Worm (Caenorhabditis elegans) whole organism, L1 larva: ENCODE measurements around the gene F14E5.2.
A peak's percentile ranks its signal among the peaks of the same experiment; 100 is the strongest.

Experiments used
- ceh-90 ChIP-seq: sonication (generic microtip); optimal IDR thresholded peaks from 2 replicates; lab custom pipeline; 2016; ENCODE audit warnings: missing genetic modification characterization, missing compliant biosample characterization
- egl-27 ChIP-seq, 2 experiments: fragments of 150-350 bp in 1 of 2; sonication (generic microtip); optimal IDR thresholded peaks; 3 replicates each; lab custom pipeline; 2017 to 2018; ENCODE audit warnings: missing biosample characterization in 2 of 2, missing genetic modification characterization in 2 of 2, missing genetic modification reagents in 2 of 2
- elt-2 ChIP-seq: sonication (generic microtip); optimal IDR thresholded peaks from 2 replicates; lab custom pipeline; 2016; ENCODE audit warnings: missing genetic modification characterization, mild to moderate bottlenecking, inconsistent platforms, missing compliant biosample characterization, missing genetic modification reagents
- lin-13 ChIP-seq: fragments of 150-350 bp; optimal IDR thresholded peaks from 2 replicates; lab custom pipeline; 2014; ENCODE audit warnings: missing biosample characterization, missing genetic modification reagents, missing genetic modification characterization
- mep-1 ChIP-seq: fragments of 150-350 bp; optimal IDR thresholded peaks from 2 replicates; lab custom pipeline; 2014; ENCODE audit warnings: missing biosample characterization, missing genetic modification characterization
- nhr-12 ChIP-seq: sonication (generic microtip); optimal IDR thresholded peaks from 2 replicates; lab custom pipeline; 2017; ENCODE audit warnings: missing biosample characterization, missing genetic modification characterization
- nhr-237 ChIP-seq: fragments of 150-350 bp; optimal IDR thresholded peaks from 2 replicates; lab custom pipeline; 2014; ENCODE audit warnings: missing biosample characterization, missing genetic modification characterization
- snu-23 ChIP-seq: sonication (generic microtip); optimal IDR thresholded peaks from 2 replicates; lab custom pipeline; 2016; ENCODE audit warnings: missing genetic modification characterization, missing compliant biosample characterization
- sup-37 ChIP-seq: fragments of 200-800 bp; sonication (Bioruptor generic); optimal IDR thresholded peaks from 2 replicates; lab custom pipeline; 2018; ENCODE audit warnings: mild to moderate bottlenecking, missing genetic modification characterization, missing compliant biosample characterization
- unc-30 ChIP-seq: sonication (generic microtip); optimal IDR thresholded peaks from 2 replicates; lab custom pipeline; 2017; ENCODE audit warnings: missing biosample characterization, missing genetic modification characterization
- unc-62 ChIP-seq: fragments of 150-350 bp; optimal IDR thresholded peaks from 2 replicates; lab custom pipeline; 2014; ENCODE audit warnings: missing biosample characterization, missing genetic modification reagents, missing genetic modification characterization
- ztf-4 ChIP-seq: fragments of 150-350 bp; optimal IDR thresholded peaks from 2 replicates; lab custom pipeline; 2014; ENCODE audit warnings: missing biosample characterization, missing genetic modification characterization

- TF ChIP-seq lin-13 (no peak), egl-27 (tag; optimal IDR thresholded peaks at IDR 0.05; lab: Kevin White, UChicago) (no peak), nhr-237 (tag; lab: Kevin White, UChicago) (no peak), ztf-4 (no peak), snu-23 (no peak), sup-37 (no peak), unc-30 (tag; lab: Kevin White, UChicago) (no peak), unc-62 (GFP tag; lab: Kevin White, UChicago) (no peak), nhr-12 (tag; lab: Kevin White, UChicago) (no peak), elt-2 (peak; percentile 33), ceh-90 (tag; lab: Kevin White, UChicago) (no peak), mep-1 (no peak)
Measured at ce11 chrII:8412061-8412721, 16.5 kb downstream of the F14E5.2 start, which contains the start of gene efl-3.
